Worm (Caenorhabditis elegans) whole organism, L1 larva: ENCODE data around the gene rnf-5.

Experiments used
- C04F5.9 ChIP-seq: sonication (generic microtip); optimal IDR thresholded peaks from 2 replicates; lab custom pipeline; 2016; ENCODE audit warnings: missing genetic modification characterization, missing compliant biosample characterization
- C16A3.4 ChIP-seq: fragments of 150-350 bp; optimal IDR thresholded peaks from 2 replicates; lab custom pipeline; 2014; ENCODE audit warnings: missing biosample characterization, missing genetic modification characterization
- C34B4.2 ChIP-seq: sonication (generic microtip); optimal IDR thresholded peaks from 2 replicates; lab custom pipeline; 2017; ENCODE audit warnings: mild to moderate bottlenecking, missing genetic modification characterization, missing compliant biosample characterization
- F16B12.6 ChIP-seq: fragments of 150-350 bp; optimal IDR thresholded peaks from 2 replicates; lab custom pipeline; 2014; ENCODE audit warnings: missing biosample characterization, missing genetic modification characterization
- Y116A8C.19 ChIP-seq: sonication (generic microtip); optimal IDR thresholded peaks from 2 replicates; lab custom pipeline; 2016; ENCODE audit warnings: missing compliant biosample characterization, missing genetic modification characterization, borderline replicate concordance
- ama-1 ChIP-seq: fragments of 150-350 bp; optimal IDR thresholded peaks from 2 replicates; lab custom pipeline; 2014
- blmp-1 ChIP-seq: fragments of 150-350 bp; optimal IDR thresholded peaks from 2 replicates; lab custom pipeline; 2014; ENCODE audit warnings: missing biosample characterization, missing genetic modification characterization
- ceh-8 ChIP-seq: fragments of 200-800 bp; sonication (Bioruptor generic); optimal IDR thresholded peaks from 2 replicates; lab custom pipeline; 2018; ENCODE audit warnings: mild to moderate bottlenecking, missing genetic modification characterization, moderate library complexity, missing compliant biosample characterization
- ceh-82 ChIP-seq, 3 experiments: fragments of 150-350 bp in 1 of 3; sonication (generic microtip) in 2 of 3; optimal IDR thresholded peaks; 2 replicates each; lab custom pipeline; 2014 to 2017; ENCODE audit warnings: missing biosample characterization in 3 of 3, missing genetic modification characterization in 3 of 3
- ces-1 ChIP-seq: fragments of 150-350 bp; optimal IDR thresholded peaks from 2 replicates; lab custom pipeline; 2014; ENCODE audit warnings: missing biosample characterization, missing genetic modification reagents, missing genetic modification characterization
- efl-1 ChIP-seq, 4 experiments: fragments of 150-350 bp; optimal IDR thresholded peaks in 3 of 4; peaks in 1 of 4; 1 replicate in 1 of 4; 2 replicates in 3 of 4; lab custom pipeline; 2014; ENCODE audit warnings: missing biosample characterization in 2 of 4, missing genetic modification characterization in 2 of 4, missing genetic modification reagents in 2 of 4
- egl-27 ChIP-seq, 2 experiments: fragments of 150-350 bp in 1 of 2; sonication (generic microtip); optimal IDR thresholded peaks; 3 replicates each; lab custom pipeline; 2017 to 2018; ENCODE audit warnings: missing biosample characterization in 2 of 2, missing genetic modification characterization in 2 of 2, missing genetic modification reagents in 2 of 2
- fkh-8 ChIP-seq: sonication (generic microtip); optimal IDR thresholded peaks from 2 replicates; lab custom pipeline; 2016; ENCODE audit warnings: mild to moderate bottlenecking, missing genetic modification characterization, missing compliant biosample characterization
- fos-1 ChIP-seq: fragments of 150-350 bp; optimal IDR thresholded peaks from 2 replicates; lab custom pipeline; 2014; ENCODE audit warnings: missing biosample characterization, missing genetic modification characterization
- grh-1 ChIP-seq: fragments of 200-800 bp; sonication (Bioruptor generic); IDR thresholded peaks from 2 replicates; pipeline ENCODE4 v1.3.6; 2022; ENCODE audit warnings: missing genetic modification reagents, missing genetic modification characterization, missing compliant biosample characterization
- irx-1 ChIP-seq: sonication (generic microtip); optimal IDR thresholded peaks from 2 replicates; lab custom pipeline; 2016; ENCODE audit warnings: missing genetic modification characterization, missing compliant biosample characterization
- isw-1 ChIP-seq: fragments of 200-800 bp; sonication (Bioruptor generic); IDR thresholded peaks from 2 replicates; pipeline ENCODE4 v1.3.6; 2022; ENCODE audit warnings: missing genetic modification characterization, missing compliant biosample characterization
- lin-15B ChIP-seq: fragments of 150-350 bp; sonication (generic microtip); optimal IDR thresholded peaks from 3 replicates; lab custom pipeline; 2014; ENCODE audit warnings: missing biosample characterization, missing genetic modification characterization
- lin-39 ChIP-seq: fragments of 150-350 bp; optimal IDR thresholded peaks from 2 replicates; lab custom pipeline; 2014; ENCODE audit warnings: missing biosample characterization, missing genetic modification reagents, missing genetic modification characterization
- lir-3 ChIP-seq: sonication (generic microtip); optimal IDR thresholded peaks from 2 replicates; lab custom pipeline; 2016; ENCODE audit warnings: mild to moderate bottlenecking, missing genetic modification characterization, moderate library complexity, missing compliant biosample characterization; ENCODE audit not compliant: poor library complexity
- mdl-1 ChIP-seq, 2 experiments: fragments of 150-350 bp; optimal IDR thresholded peaks; 2 replicates each; lab custom pipeline; 2014 to 2017; ENCODE audit warnings: missing biosample characterization in 2 of 2, missing genetic modification characterization in 2 of 2, inconsistent platforms in 1 of 2
- mef-2 ChIP-seq: fragments of 150-350 bp; optimal IDR thresholded peaks from 2 replicates; lab custom pipeline; 2014; ENCODE audit warnings: missing biosample characterization, missing genetic modification characterization
- nhr-11 ChIP-seq: fragments of 150-350 bp; optimal IDR thresholded peaks from 2 replicates; lab custom pipeline; 2014; ENCODE audit warnings: missing biosample characterization, missing genetic modification characterization
- nhr-12 ChIP-seq: sonication (generic microtip); optimal IDR thresholded peaks from 2 replicates; lab custom pipeline; 2017; ENCODE audit warnings: missing biosample characterization, missing genetic modification characterization
- nhr-237 ChIP-seq: fragments of 150-350 bp; optimal IDR thresholded peaks from 2 replicates; lab custom pipeline; 2014; ENCODE audit warnings: missing biosample characterization, missing genetic modification characterization
- nhr-76 ChIP-seq: sonication (generic microtip); optimal IDR thresholded peaks from 2 replicates; lab custom pipeline; 2017; ENCODE audit warnings: missing biosample characterization, missing genetic modification characterization
- nhr-77 ChIP-seq: fragments of 150-350 bp; optimal IDR thresholded peaks from 2 replicates; lab custom pipeline; 2014; ENCODE audit warnings: missing biosample characterization, missing genetic modification characterization
- nhr-85 ChIP-seq: sonication (generic microtip); peaks from one replicate; lab custom pipeline; 2016; ENCODE audit warnings: missing genetic modification characterization, inconsistent platforms, missing compliant biosample characterization
- pqm-1 ChIP-seq: sonication (generic microtip); optimal IDR thresholded peaks from 3 replicates; lab custom pipeline; 2017; ENCODE audit warnings: missing biosample characterization, missing genetic modification characterization
- snpc-4 ChIP-seq: fragments of 150-350 bp; optimal IDR thresholded peaks from 2 replicates; lab custom pipeline; 2014; ENCODE audit warnings: missing biosample characterization, missing genetic modification characterization
- sox-4 ChIP-seq: sonication (generic microtip); optimal IDR thresholded peaks from 2 replicates; lab custom pipeline; 2016; ENCODE audit warnings: missing genetic modification characterization, missing compliant biosample characterization
- tlp-1 ChIP-seq: fragments of 150-350 bp; optimal IDR thresholded peaks from 2 replicates; lab custom pipeline; 2014; ENCODE audit warnings: missing biosample characterization, missing genetic modification characterization
- unc-62 ChIP-seq: fragments of 150-350 bp; optimal IDR thresholded peaks from 2 replicates; lab custom pipeline; 2014; ENCODE audit warnings: missing biosample characterization, missing genetic modification reagents, missing genetic modification characterization
- unc-86 ChIP-seq: sonication (generic microtip); optimal IDR thresholded peaks from 2 replicates; lab custom pipeline; 2016; ENCODE audit warnings: missing genetic modification characterization, missing compliant biosample characterization
- vab-15 ChIP-seq: sonication (generic microtip); optimal IDR thresholded peaks from 2 replicates; lab custom pipeline; 2017; ENCODE audit warnings: missing genotype, mild to moderate bottlenecking, missing genetic modification characterization, missing compliant biosample characterization
- xbp-1 ChIP-seq: sonication (generic microtip); optimal IDR thresholded peaks from 2 replicates; lab custom pipeline; 2016; ENCODE audit warnings: missing genetic modification characterization, missing compliant biosample characterization
- ztf-11 ChIP-seq, 2 experiments: sonication (generic microtip); optimal IDR thresholded peaks; 2 replicates each; lab custom pipeline; 2016 to 2017; ENCODE audit warnings: missing genetic modification characterization in 2 of 2, missing biosample characterization in 1 of 2, missing compliant biosample characterization in 1 of 2
- ztf-4 ChIP-seq: fragments of 150-350 bp; optimal IDR thresholded peaks from 2 replicates; lab custom pipeline; 2014; ENCODE audit warnings: missing biosample characterization, missing genetic modification characterization

The rnf-5 gene

DNA sequence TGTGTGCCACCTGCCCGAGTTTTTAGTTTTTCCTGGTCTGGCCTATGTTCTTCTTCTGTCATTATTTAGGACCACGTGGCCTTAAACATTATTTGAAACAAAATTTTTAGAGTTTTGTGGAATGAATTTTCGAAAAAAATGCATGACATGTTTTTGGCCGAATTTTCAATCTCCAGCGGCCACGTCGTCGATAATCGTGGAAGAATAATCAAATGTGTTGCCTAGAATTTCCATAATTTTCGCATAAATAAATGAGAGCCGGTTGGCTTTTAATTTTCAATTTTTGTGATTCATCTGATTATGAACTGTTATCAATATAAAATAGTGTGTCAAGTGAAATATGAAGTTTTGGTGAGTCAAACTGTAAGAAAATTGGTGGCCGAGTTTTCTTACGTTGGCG is 5.7 kb downstream of the rnf-5 start, which contains the start of gene C01G12.16:
Gene C01G12.16 (plus strand): TSS at position 301 of the 400 bp plus-strand sequence.
- TF ChIP-seq fkh-8 (tag; lab: Kevin White, UChicago) = no peak
- no peak for TF ChIP-seq ceh-8 (GFP tag; lab: Kevin White, UChicago)
- no peak for TF ChIP-seq nhr-237 (tag; lab: Kevin White, UChicago)
- TF ChIP-seq ztf-4 (tag; lab: Kevin White, UChicago) = no peak
- TF ChIP-seq C16A3.4 (tag; lab: Kevin White, UChicago) = no peak
- TF ChIP-seq lir-3 (tag; lab: Kevin White, UChicago) = no peak
- no peak for TF ChIP-seq mdl-1 (tag; optimal IDR thresholded peaks at IDR 0.05; lab: Kevin White, UChicago)
- TF ChIP-seq sox-4 = no peak
- TF ChIP-seq xbp-1 = no peak

DNA sequence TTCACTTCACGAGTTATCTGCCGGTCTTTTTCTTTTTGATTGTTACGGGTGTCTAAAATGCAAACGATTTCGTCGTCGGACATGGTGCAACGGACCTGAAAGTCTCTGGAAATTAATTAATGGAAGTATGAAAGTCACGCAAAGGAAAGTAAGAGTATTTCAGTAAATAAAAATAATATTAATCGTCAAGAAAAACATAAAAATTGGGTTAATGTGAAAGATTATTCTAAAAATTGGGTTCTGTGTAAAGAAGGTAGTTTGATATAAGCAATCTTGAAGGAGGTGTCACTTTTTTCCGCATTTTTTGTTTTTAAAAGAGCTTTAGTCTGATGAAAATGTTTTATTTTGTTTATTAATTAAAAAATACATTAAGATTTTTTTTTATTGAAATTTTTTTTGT is 9.3 kb downstream of the rnf-5 start, which contains the start of gene C16C10.9:
Gene C16C10.9 (minus strand): TSS at position 101 of the 400 bp plus-strand sequence.
- no peak for TF ChIP-seq nhr-11 (tag; lab: Kevin White, UChicago)
- no peak for TF ChIP-seq tlp-1 (tag; lab: Kevin White, UChicago)
- no peak for TF ChIP-seq lin-39 (tag; lab: Kevin White, UChicago)
- TF ChIP-seq nhr-76 (tag; lab: Kevin White, UChicago) = no peak
- TF ChIP-seq C04F5.9 = no peak
- TF ChIP-seq pqm-1 (tag; lab: Kevin White, UChicago) = no peak
- no peak for TF ChIP-seq ceh-82 (tag; optimal IDR thresholded peaks at IDR 0.05; lab: Kevin White, UChicago)
- no peak for TF ChIP-seq nhr-12 (tag; lab: Kevin White, UChicago)
- TF ChIP-seq blmp-1 (tag; lab: Kevin White, UChicago) = no peak
- TF ChIP-seq xbp-1 = no peak
- TF ChIP-seq egl-27 (tag; optimal IDR thresholded peaks at IDR 0.05; lab: Kevin White, UChicago) = no peak
- TF ChIP-seq fos-1 (tag; lab: Kevin White, UChicago) = no peak
- TF ChIP-seq lin-15B (tag; lab: Kevin White, UChicago) = no peak
- no peak for TF ChIP-seq isw-1 (GFP tag; lab: Robert Waterston, UW)
- no peak for TF ChIP-seq unc-86
- TF ChIP-seq nhr-77 = no peak
- TF ChIP-seq efl-1 (optimal IDR thresholded peaks at IDR 0.05; lab: Kevin White, UChicago) = no peak
- TF ChIP-seq efl-1 (GFP tag; optimal IDR thresholded peaks at IDR 0.05 in 1 of 2; lab: Kevin White, UChicago) = no peak
- no peak for TF ChIP-seq Y116A8C.19 (tag; lab: Kevin White, UChicago)
- TF ChIP-seq snpc-4 = no peak
- TF ChIP-seq, all 84 proteins: peak for 0

DNA sequence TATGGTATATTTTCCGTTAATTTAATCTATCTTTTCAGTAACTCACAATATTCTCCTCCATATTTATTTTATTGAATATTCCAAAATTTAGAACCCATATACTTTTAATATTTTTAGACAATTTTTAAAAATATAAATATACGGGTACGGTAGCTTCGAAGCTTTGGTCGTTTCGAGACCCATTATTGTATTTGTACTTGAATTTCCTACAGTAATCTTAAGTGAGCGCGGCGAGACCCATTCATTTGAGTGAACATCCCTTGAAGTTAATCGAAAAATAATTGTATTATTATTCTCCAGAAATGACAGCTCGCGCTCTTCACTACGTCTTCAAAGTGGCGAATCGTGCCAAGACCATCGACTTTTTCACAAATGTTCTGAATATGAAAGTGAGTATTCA is 13.3 kb downstream of the rnf-5 start, which contains the start of gene glod-4:
Gene glod-4 (plus strand): TSS at position 301 of the 400 bp plus-strand sequence.
- TF ChIP-seq ces-1 (GFP tag; lab: Kevin White, UChicago) = no peak
- TF ChIP-seq tlp-1 (tag; lab: Kevin White, UChicago) = no peak
- no peak for TF ChIP-seq nhr-85 (tag; lab: Kevin White, UChicago)
- TF ChIP-seq vab-15 (tag; lab: Kevin White, UChicago) = no peak
- no peak for TF ChIP-seq irx-1 (tag; lab: Kevin White, UChicago)
- TF ChIP-seq, all 84 proteins: peak for 0

DNA sequence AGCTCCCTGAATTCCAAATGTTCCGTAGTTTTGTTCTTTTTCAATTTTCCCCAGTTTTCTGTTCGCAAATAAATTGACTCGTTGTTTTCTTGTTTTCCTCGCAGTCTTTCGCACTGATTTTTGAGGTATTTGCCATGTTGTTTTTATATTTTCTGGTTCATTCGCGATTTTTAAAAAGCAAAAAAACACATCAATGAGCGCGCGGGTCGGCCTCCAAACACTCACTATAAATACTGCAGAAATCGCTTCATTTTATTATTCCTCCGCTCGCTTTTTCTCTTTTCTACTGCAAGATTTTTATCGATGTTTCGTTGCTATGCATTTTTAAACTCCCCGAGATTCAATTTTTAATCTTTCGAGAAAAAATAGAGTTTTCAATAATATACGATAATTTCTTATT is 13.8 kb downstream of the rnf-5 start:
- TF ChIP-seq nhr-237 (tag; lab: Kevin White, UChicago) (no peak), ama-1 (lab: Kevin White, UChicago) (peak; percentile 4), efl-1 (optimal IDR thresholded peaks at IDR 0.05; lab: Kevin White, UChicago) (no peak), efl-1 (GFP tag; optimal IDR thresholded peaks at IDR 0.05 in 1 of 2; lab: Kevin White, UChicago) (peak in 1 of 2 experiments; percentile 62), unc-62 (GFP tag; lab: Kevin White, UChicago) (no peak), irx-1 (tag; lab: Kevin White, UChicago) (no peak), ceh-8 (GFP tag; lab: Kevin White, UChicago) (no peak), F16B12.6 (tag; lab: Kevin White, UChicago) (no peak), lin-15B (tag; lab: Kevin White, UChicago) (no peak), grh-1 (GFP tag; lab: Robert Waterston, UW) (no peak), mef-2 (tag; lab: Kevin White, UChicago) (no peak), ztf-11 (tag; optimal IDR thresholded peaks at IDR 0.05; lab: Kevin White, UChicago) (no peak), C34B4.2 (no peak)
